Worm (Caenorhabditis elegans) whole organism, early embryonic: ENCODE data around the gene C49F8.15.

Experiments used
- aly-1 ChIP-seq: sonication (generic microtip); optimal IDR thresholded peaks from 2 replicates; lab custom pipeline; 2016; ENCODE audit warnings: missing genetic modification characterization, missing compliant biosample characterization
- ama-1 ChIP-seq: fragments of 150-350 bp; optimal IDR thresholded peaks from 2 replicates; lab custom pipeline; 2014
- ets-7 ChIP-seq: sonication (generic microtip); optimal IDR thresholded peaks from 2 replicates; lab custom pipeline; 2016; ENCODE audit warnings: missing genotype, missing genetic modification characterization, missing compliant biosample characterization
- hnd-1 ChIP-seq: sonication (generic microtip); optimal IDR thresholded peaks from 2 replicates; lab custom pipeline; 2016; ENCODE audit warnings: missing genetic modification characterization, missing compliant biosample characterization
- tbx-37 ChIP-seq: fragments of 200-800 bp; sonication (Bioruptor generic); conservative IDR thresholded peaks from 2 replicates; pipeline ENCODE4 v1.3.6; 2022; ENCODE audit warnings: missing genetic modification reagents, missing genetic modification characterization, missing compliant biosample characterization

- TF ChIP-seq ets-7 (no peak), ama-1 (lab: Kevin White, UChicago) (no peak), hnd-1 (tag; lab: Kevin White, UChicago) (no peak), tbx-37 (GFP tag; lab: Robert Waterston, UW) (no peak), aly-1 (tag; lab: Kevin White, UChicago) (no peak)
Measured at ce11 chrX:13411306-13411705, 48.9 kb upstream of the C49F8.15 start.
